Fruit fly (Drosophila melanogaster) whole organism, embryonic: ENCODE measurements around the gene Bcs1.

ENCODE experiments used
- Awh ChIP-seq: fragments of 200-800 bp; sonication (Bioruptor generic); IDR thresholded peaks from 2 replicates; pipeline ENCODE4, ENCODE4 v1.3.6; 2022; ENCODE audit warnings: missing biosample characterization, missing genetic modification characterization
- BEAF-32 ChIP-seq: fragments of 200-800 bp; sonication (Bioruptor generic); optimal IDR thresholded peaks from 3 replicates; lab custom pipeline; 2017; ENCODE audit warnings: missing biosample characterization, missing genetic modification characterization, mild to moderate bottlenecking, moderate library complexity, missing genetic modification reagents
- Bgb ChIP-seq: fragments of 200-800 bp; sonication (Bioruptor generic); IDR thresholded peaks from 2 replicates; pipeline ENCODE4 v1.3.6; 2022; ENCODE audit warnings: missing biosample characterization, missing genetic modification characterization; ENCODE audit not compliant: partially characterized antibody
- BtbVII ChIP-seq: fragments of 200-800 bp; sonication (Bioruptor generic); optimal IDR thresholded peaks from 3 replicates; lab custom pipeline; 2017; ENCODE audit warnings: missing biosample characterization, mild to moderate bottlenecking, missing genetic modification characterization
- C15 ChIP-seq: fragments of 200-800 bp; sonication (Bioruptor generic); IDR thresholded peaks from 3 replicates; pipeline ENCODE4 v1.3.6; 2022; ENCODE audit warnings: missing biosample characterization, missing genetic modification characterization
- CG10959 ChIP-seq: fragments of 200-800 bp; sonication (Bioruptor generic); IDR thresholded peaks from 2 replicates; pipeline ENCODE4 v1.3.6; 2022; ENCODE audit warnings: missing biosample characterization, missing genetic modification characterization
- CG11398 ChIP-seq: fragments of 200-800 bp; sonication (Bioruptor generic); optimal IDR thresholded peaks from 2 replicates; lab custom pipeline; 2016; ENCODE audit warnings: missing biosample characterization, missing genetic modification characterization
- CG12219 ChIP-seq: fragments of 200-800 bp; sonication (Bioruptor generic); optimal IDR thresholded peaks from 3 replicates; lab custom pipeline; 2018; ENCODE audit warnings: missing biosample characterization, mild to moderate bottlenecking, missing genetic modification characterization
- CG13287 ChIP-seq: fragments of 200-800 bp; sonication (Bioruptor generic); IDR thresholded peaks from 2 replicates; pipeline ENCODE4 v1.3.6; 2022; ENCODE audit warnings: missing biosample characterization, missing genetic modification characterization; ENCODE audit not compliant: partially characterized antibody
- CG13775 ChIP-seq: fragments of 200-800 bp; sonication (Bioruptor generic); optimal IDR thresholded peaks from 3 replicates; lab custom pipeline; 2017; ENCODE audit warnings: missing biosample characterization, mild to moderate bottlenecking, missing genetic modification characterization
- CG14014 ChIP-seq: fragments of 200-800 bp; sonication (Bioruptor generic); IDR thresholded peaks from 2 replicates; pipeline ENCODE4 v1.3.6; 2022; ENCODE audit warnings: missing biosample characterization, missing genetic modification characterization
- CG17361 ChIP-seq: fragments of 200-800 bp; sonication (Bioruptor generic); IDR thresholded peaks from 3 replicates; pipeline ENCODE4 v1.3.6; 2022; ENCODE audit warnings: missing biosample characterization, missing genetic modification characterization
- CG2116 ChIP-seq: fragments of 200-800 bp; sonication (Bioruptor generic); optimal IDR thresholded peaks from 3 replicates; lab custom pipeline; 2018; ENCODE audit warnings: missing biosample characterization, mild to moderate bottlenecking, missing genetic modification characterization
- CG33557 ChIP-seq: fragments of 200-800 bp; sonication (Bioruptor generic); optimal IDR thresholded peaks from 2 replicates; lab custom pipeline; 2019; ENCODE audit warnings: missing biosample characterization, mild to moderate bottlenecking, missing genetic modification characterization, moderate library complexity
- CG34422 ChIP-seq: fragments of 200-800 bp; sonication (Bioruptor generic); IDR thresholded peaks from 3 replicates; pipeline ENCODE4 v1.3.6; 2022; ENCODE audit warnings: missing biosample characterization, missing genetic modification characterization
- CG4328 ChIP-seq: fragments of 200-800 bp; sonication (Bioruptor generic); optimal IDR thresholded peaks from 3 replicates; lab custom pipeline; 2017; ENCODE audit warnings: missing biosample characterization, missing genetic modification reagents, missing genetic modification characterization
- CG4617 ChIP-seq: fragments of 200-800 bp; sonication (Bioruptor generic); optimal IDR thresholded peaks from 3 replicates; lab custom pipeline; 2016; ENCODE audit warnings: missing biosample characterization, missing genetic modification characterization, borderline replicate concordance
- CG7745 ChIP-seq: fragments of 200-800 bp; sonication (Bioruptor generic); optimal IDR thresholded peaks from 2 replicates; lab custom pipeline; 2018; ENCODE audit warnings: missing biosample characterization, mild to moderate bottlenecking, missing genetic modification characterization, moderate library complexity
- CG8388 ChIP-seq: fragments of 200-800 bp; sonication (Bioruptor generic); optimal IDR thresholded peaks from 2 replicates; lab custom pipeline; 2019; ENCODE audit warnings: missing biosample characterization, mild to moderate bottlenecking, missing genetic modification characterization, moderate library complexity
- CG8765 ChIP-seq: fragments of 200-800 bp; sonication (Bioruptor generic); IDR thresholded peaks from 2 replicates; pipeline ENCODE4 v1.3.6; 2022; ENCODE audit warnings: missing biosample characterization, missing genetic modification characterization
- CG8924 ChIP-seq: fragments of 200-800 bp; optimal IDR thresholded peaks from 3 replicates; lab custom pipeline; 2019; ENCODE audit warnings: missing biosample characterization, mild to moderate bottlenecking, missing genetic modification characterization, moderate library complexity
- CG9932 ChIP-seq: fragments of 200-800 bp; sonication (Bioruptor generic); IDR thresholded peaks from 2 replicates; pipeline ENCODE4 v1.3.6; 2022; ENCODE audit warnings: missing biosample characterization, missing genetic modification characterization
- Dad ChIP-seq: fragments of 200-800 bp; sonication (Bioruptor generic); optimal IDR thresholded peaks from 3 replicates; lab custom pipeline; 2016; ENCODE audit warnings: missing biosample characterization, missing genetic modification characterization
- Dp ChIP-seq: fragments of 200-800 bp; sonication (Bioruptor generic); optimal IDR thresholded peaks from 2 replicates; lab custom pipeline; 2018; ENCODE audit warnings: missing biosample characterization, mild to moderate bottlenecking, missing genetic modification characterization, moderate library complexity
- Gug ChIP-seq: fragments of 200-800 bp; sonication (Bioruptor generic); IDR thresholded peaks from 4 replicates; pipeline ENCODE4 v1.3.6; 2022; ENCODE audit warnings: missing biosample characterization, missing genetic modification characterization
- Lim3 ChIP-seq: fragments of 200-800 bp; sonication (Bioruptor generic); IDR thresholded peaks from 2 replicates; pipeline ENCODE4 v1.3.6; 2022; ENCODE audit warnings: missing biosample characterization, missing genetic modification characterization
- Mes4 ChIP-seq: fragments of 200-800 bp; sonication (Bioruptor generic); optimal IDR thresholded peaks from 2 replicates; lab custom pipeline; 2016; ENCODE audit warnings: missing biosample characterization, missing genetic modification characterization
- Ptx1 ChIP-seq: fragments of 200-800 bp; sonication (Bioruptor generic); IDR thresholded peaks from 2 replicates; pipeline ENCODE4 v1.3.6; 2022; ENCODE audit warnings: missing biosample characterization, missing genetic modification characterization
- Rfx ChIP-seq: fragments of 200-800 bp; sonication (Bioruptor generic); IDR thresholded peaks from 2 replicates; pipeline ENCODE4 v1.3.6; 2022; ENCODE audit warnings: missing biosample characterization, missing genetic modification characterization
- aop ChIP-seq: fragments of 200-800 bp; sonication (Bioruptor generic); IDR thresholded peaks from 2 replicates; pipeline ENCODE4 v1.3.6; 2022; ENCODE audit warnings: missing biosample characterization, missing genetic modification characterization
- ap ChIP-seq: fragments of 200-800 bp; sonication (Bioruptor generic); IDR thresholded peaks from 2 replicates; pipeline ENCODE4 v1.3.6; 2022; ENCODE audit warnings: missing biosample characterization, missing genetic modification characterization
- chn ChIP-seq: fragments of 200-800 bp; sonication (Bioruptor generic); optimal IDR thresholded peaks from 2 replicates; lab custom pipeline; 2016; ENCODE audit warnings: missing biosample characterization, missing genetic modification characterization
- cwo ChIP-seq: fragments of 200-800 bp; sonication (Bioruptor generic); optimal IDR thresholded peaks from 3 replicates; lab custom pipeline; 2017; ENCODE audit warnings: missing biosample characterization, missing genetic modification characterization, mild to moderate bottlenecking, moderate library complexity, missing genetic modification reagents
- da ChIP-seq: fragments of 200-800 bp; sonication (Bioruptor generic); optimal IDR thresholded peaks from 2 replicates; lab custom pipeline; 2016; ENCODE audit warnings: missing biosample characterization, missing genetic modification characterization
- eve ChIP-seq, 2 experiments: fragments of >200 bp; optimal IDR thresholded peaks; 2 replicates each; lab custom pipeline; 2017; ENCODE audit warnings: missing biosample characterization in 2 of 2, missing genetic modification characterization in 2 of 2
- gcm ChIP-seq: fragments of 200-800 bp; sonication (Bioruptor generic); optimal IDR thresholded peaks from 2 replicates; lab custom pipeline; 2019; ENCODE audit warnings: missing biosample characterization, mild to moderate bottlenecking, missing genetic modification characterization, moderate library complexity
- jigr1 ChIP-seq: fragments of 200-800 bp; sonication (Bioruptor generic); IDR thresholded peaks from 3 replicates; pipeline ENCODE4 v1.3.6; 2022; ENCODE audit warnings: missing biosample characterization, missing genetic modification characterization
- kni ChIP-seq: fragments of 200-800 bp; sonication (Bioruptor generic); optimal IDR thresholded peaks from 3 replicates; lab custom pipeline; 2017; ENCODE audit warnings: mild to moderate bottlenecking, missing biosample characterization, missing genetic modification reagents, missing genetic modification characterization
- lola ChIP-seq, 3 experiments: fragments of >200 bp in 2 of 3; fragments of 200-800 bp in 1 of 3; sonication (Bioruptor generic) in 1 of 3; optimal IDR thresholded peaks; 2 replicates each; lab custom pipeline; 2017 to 2019; ENCODE audit warnings: missing biosample characterization in 3 of 3, missing genetic modification characterization in 3 of 3, mild to moderate bottlenecking in 1 of 3, moderate library complexity in 1 of 3
- nerfin-2 ChIP-seq: fragments of 200-800 bp; sonication (Bioruptor generic); IDR thresholded peaks from 2 replicates; pipeline ENCODE4 v1.3.6; 2022; ENCODE audit warnings: missing biosample characterization, missing genetic modification characterization; ENCODE audit not compliant: partially characterized antibody
- pzg ChIP-seq: fragments of 200-800 bp; sonication (Bioruptor generic); optimal IDR thresholded peaks from 3 replicates; lab custom pipeline; 2018; ENCODE audit warnings: missing biosample characterization, mild to moderate bottlenecking, missing genetic modification characterization, moderate library complexity
- row ChIP-seq: fragments of 200-800 bp; sonication (Bioruptor generic); IDR thresholded peaks from 3 replicates; pipeline ENCODE4 v1.3.6; 2022; ENCODE audit warnings: missing biosample characterization, missing genetic modification characterization
- schlank ChIP-seq: fragments of 200-800 bp; sonication (Bioruptor generic); optimal IDR thresholded peaks from 2 replicates; lab custom pipeline; 2018; ENCODE audit warnings: missing biosample characterization, mild to moderate bottlenecking, missing genetic modification characterization
- trem ChIP-seq: fragments of 200-800 bp; optimal IDR thresholded peaks from 3 replicates; lab custom pipeline; 2019; ENCODE audit warnings: missing biosample characterization, mild to moderate bottlenecking, missing genetic modification characterization, moderate library complexity
- vfl ChIP-seq: fragments of 200-800 bp; sonication (Bioruptor generic); optimal IDR thresholded peaks from 2 replicates; lab custom pipeline; 2016; ENCODE audit warnings: missing biosample characterization, missing genetic modification characterization
- wor ChIP-seq: fragments of 200-800 bp; sonication (Bioruptor generic); IDR thresholded peaks from 2 replicates; pipeline ENCODE4 v1.3.6; 2022; ENCODE audit warnings: missing biosample characterization, missing genetic modification characterization

The Bcs1 gene

dm6 chr2L:10206633-10207162, 15.8 kb upstream of the Bcs1 start, which contains the start of gene Snx17 (continued):
- 0 out of 3 replicates have a peak, but pooled peaks have one; percentile 12 for TF ChIP-seq CG34422 (GFP tag; lab: Robert Waterston, UW)
- TF ChIP-seq Dp = peak; percentile 36

- TF ChIP-seq CG14014 (GFP tag; lab: Robert Waterston, UW) (no peak), pzg (no peak), C15 (GFP tag; lab: Robert Waterston, UW) (no peak), CG8765 (GFP tag; lab: Robert Waterston, UW) (no peak), CG2116 (no peak), schlank (tag; lab: Kevin White, UChicago) (no peak), lola (GFP tag; optimal IDR thresholded peaks at IDR 0.05; lab: Kevin White, UChicago) (no peak), CG8388 (GFP tag; lab: Kevin White, UChicago) (no peak), CG12219 (no peak), Rfx (GFP tag; lab: Robert Waterston, UW) (no peak), CG11398 (GFP tag; lab: Kevin White, UChicago) (no peak), chn (no peak), eve (GFP tag; optimal IDR thresholded peaks at IDR 0.05; lab: Kevin White, UChicago) (no peak), da (GFP tag; lab: Kevin White, UChicago) (no peak), cwo (GFP tag; lab: Kevin White, UChicago) (no peak), CG10959 (GFP tag; lab: Robert Waterston, UW) (no peak), CG34422 (GFP tag; lab: Robert Waterston, UW) (no peak), CG4328 (no peak), CG8924 (tag; lab: Kevin White, UChicago) (peak; percentile 2), CG7745 (peak; percentile 17), Ptx1 (GFP tag; lab: Robert Waterston, UW) (no peak), Gug (GFP tag; lab: Robert Waterston, UW) (no peak), Awh (no peak), Mes4 (GFP tag; lab: Kevin White, UChicago) (no peak), row (peak; percentile 19; the same call in 1 of the 3 replicates), aop (no peak), gcm (no peak), nerfin-2 (no peak), Lim3 (no peak), Bgb (GFP tag; lab: Robert Waterston, UW) (no peak), ap (GFP tag; lab: Robert Waterston, UW) (no peak), BEAF-32 (GFP tag; lab: Kevin White, UChicago) (no peak), CG4617 (GFP tag; lab: Kevin White, UChicago) (peak; percentile 9), trem (peak; percentile 10), wor (GFP tag; lab: Robert Waterston, UW) (no peak), CG13775 (GFP tag; lab: Kevin White, UChicago) (no peak), jigr1 (no peak), CG33557 (GFP tag; lab: Kevin White, UChicago) (no peak), Dad (GFP tag; lab: Kevin White, UChicago) (no peak), CG13287 (GFP tag; lab: Robert Waterston, UW) (no peak), CG9932 (GFP tag; lab: Robert Waterston, UW) (peak; percentile 48; the same call in 1 of the 2 replicates), CG17361 (GFP tag; lab: Robert Waterston, UW) (no peak), vfl (GFP tag; lab: Kevin White, UChicago) (no peak), BtbVII (GFP tag; lab: Kevin White, UChicago) (no peak), kni (GFP tag; lab: Kevin White, UChicago) (peak; percentile 65)
These were observed 13.4 kb upstream of the Bcs1 start, which contains the start of gene CG5731 for dm6 chr2L:10208799-10209794. Gene CG5731, minus strand, starts transcription at chr2L:10209744.
